Fruit fly (Drosophila melanogaster): ENCODE results near the gene CG8012.

The CG8012 gene

dm6 chr3L:8180464-8181137 is 34.5 kb upstream of the CG8012 start, which contains the start of the genes mthl7 and Uxs (continued):
- TF ChIP-seq CG8924 (tag; optimal IDR thresholded peaks at IDR 0.05) = no peak
- no peak for TF ChIP-seq unpg (GFP tag; optimal IDR thresholded peaks at IDR 0.05)
- TF ChIP-seq CG13775 (GFP tag; optimal IDR thresholded peaks at IDR 0.05) = no peak
- TF ChIP-seq CG1647 (GFP tag; optimal IDR thresholded peaks at IDR 0.05) = no peak
- TF ChIP-seq CG2889 (GFP tag; IDR thresholded peaks at IDR 0.05) = no peak
- no peak for TF ChIP-seq lilli (GFP tag; optimal IDR thresholded peaks at IDR 0.05)
- no peak for TF ChIP-seq CG13424 (tag; optimal IDR thresholded peaks at IDR 0.05)
- 0 out of 3 replicates have a peak, but pooled peaks have one; percentile 26 for TF ChIP-seq Opbp (GFP tag; IDR thresholded peaks at IDR 0.05; ENCODE audit: partially characterized antibody)
- TF ChIP-seq NC2α (GFP tag; optimal IDR thresholded peaks at IDR 0.05) = no peak
- no peak for TF ChIP-seq wdn (GFP tag; IDR thresholded peaks at IDR 0.05)
- no peak for TF ChIP-seq al (GFP tag; IDR thresholded peaks at IDR 0.05)
- TF ChIP-seq CG8281 (tag; optimal IDR thresholded peaks at IDR 0.05) = no peak
- no peak for TF ChIP-seq CG1024 (GFP tag; IDR thresholded peaks at IDR 0.05)
- no peak for TF ChIP-seq pita (GFP tag; optimal IDR thresholded peaks at IDR 0.05)
- no peak for TF ChIP-seq ERR (GFP tag; optimal IDR thresholded peaks at IDR 0.05)
- no peak for TF ChIP-seq CG30020 (tag; optimal IDR thresholded peaks at IDR 0.05)
- TF ChIP-seq CG14050 (GFP tag; IDR thresholded peaks at IDR 0.05) = no peak
- TF ChIP-seq CG3407 (GFP tag; optimal IDR thresholded peaks at IDR 0.05) = no peak
- no peak for TF ChIP-seq CG11247 (GFP tag; IDR thresholded peaks at IDR 0.05)
- no peak for TF ChIP-seq vfl (GFP tag; optimal IDR thresholded peaks at IDR 0.05)
- no peak for TF ChIP-seq CG11456 (GFP tag; IDR thresholded peaks at IDR 0.05)
- no peak for TF ChIP-seq Antp (GFP tag; optimal IDR thresholded peaks at IDR 0.05)
- no peak for TF ChIP-seq Six4 (GFP tag; optimal IDR thresholded peaks at IDR 0.05)
- no peak for TF ChIP-seq Hmr (GFP tag; optimal IDR thresholded peaks at IDR 0.05)
- no peak for TF ChIP-seq croc (GFP tag; conservative IDR thresholded peaks at IDR 0.05)
- peak; percentile 72 for TF ChIP-seq GATAe (GFP tag; conservative IDR thresholded peaks at IDR 0.05)
- TF ChIP-seq E2f1 (GFP tag; IDR thresholded peaks at IDR 0.05) = no peak
- TF ChIP-seq Dad (GFP tag; optimal IDR thresholded peaks at IDR 0.05) = no peak
- TF ChIP-seq CG2116 (GFP tag; optimal IDR thresholded peaks at IDR 0.05) = peak; percentile 25
- no peak for TF ChIP-seq CG7839 (tag; optimal IDR thresholded peaks at IDR 0.05)
- no peak for TF ChIP-seq repo (GFP tag; optimal IDR thresholded peaks at IDR 0.05)
- no peak for TF ChIP-seq CG2678 (tag; optimal IDR thresholded peaks at IDR 0.05)
- no peak for TF ChIP-seq otp (GFP tag; IDR thresholded peaks at IDR 0.05)
- no peak for TF ChIP-seq CG33557 (GFP tag; optimal IDR thresholded peaks at IDR 0.05)
- TF ChIP-seq CG11560 (tag; IDR thresholded peaks at IDR 0.05) = no peak
- TF ChIP-seq pb (GFP tag; optimal IDR thresholded peaks at IDR 0.05) = no peak
- no peak for TF ChIP-seq Nf-YB (GFP tag; optimal IDR thresholded peaks at IDR 0.05)
- no peak for TF ChIP-seq seq (GFP tag; IDR thresholded peaks at IDR 0.05)
- TF ChIP-seq gcm2 (GFP tag; optimal IDR thresholded peaks at IDR 0.05) = no peak
- TF ChIP-seq CG14860 (GFP tag; IDR thresholded peaks at IDR 0.05; ENCODE audit: partially characterized antibody) = no peak
- no peak for TF ChIP-seq CG17186 (GFP tag; optimal IDR thresholded peaks at IDR 0.05)
- TF ChIP-seq CG10654 (GFP tag; optimal IDR thresholded peaks at IDR 0.05) = no peak
- no peak for TF ChIP-seq CG43689 (GFP tag; IDR thresholded peaks at IDR 0.05)
- TF ChIP-seq CG15696 (tag; optimal IDR thresholded peaks at IDR 0.05) = no peak
- no peak for TF ChIP-seq dimm (GFP tag; IDR thresholded peaks at IDR 0.05)
- TF ChIP-seq tin (GFP tag; optimal IDR thresholded peaks at IDR 0.05) = no peak
- no peak for TF ChIP-seq Hey (tag; optimal IDR thresholded peaks at IDR 0.05)
- TF ChIP-seq Doc2 (GFP tag; IDR thresholded peaks at IDR 0.05) = no peak
- TF ChIP-seq ind (GFP tag; optimal IDR thresholded peaks at IDR 0.05) = no peak
- no peak for TF ChIP-seq CG3838 (GFP tag; optimal IDR thresholded peaks at IDR 0.05)
- TF ChIP-seq CG12219 (GFP tag; optimal IDR thresholded peaks at IDR 0.05) = no peak
- TF ChIP-seq Dek (tag; optimal IDR thresholded peaks at IDR 0.05) = no peak

Measured in whole organism, embryonic.